Fruit fly (Drosophila melanogaster) whole organism: ENCODE data around the gene CG9855.

ENCODE experiments used
- CG8478 ChIP-seq: fragments of >200 bp; optimal IDR thresholded peaks from 2 replicates; lab custom pipeline; 2018; ENCODE audit warnings: inconsistent platforms
- Dll ChIP-seq: fragments of >200 bp; optimal IDR thresholded peaks from 2 replicates; lab custom pipeline; 2017
- pan ChIP-seq: fragments of >200 bp; optimal IDR thresholded peaks from 2 replicates; lab custom pipeline; 2017
- psq ChIP-seq: fragments of >200 bp; optimal IDR thresholded peaks from 2 replicates; lab custom pipeline; 2017

DNA sequence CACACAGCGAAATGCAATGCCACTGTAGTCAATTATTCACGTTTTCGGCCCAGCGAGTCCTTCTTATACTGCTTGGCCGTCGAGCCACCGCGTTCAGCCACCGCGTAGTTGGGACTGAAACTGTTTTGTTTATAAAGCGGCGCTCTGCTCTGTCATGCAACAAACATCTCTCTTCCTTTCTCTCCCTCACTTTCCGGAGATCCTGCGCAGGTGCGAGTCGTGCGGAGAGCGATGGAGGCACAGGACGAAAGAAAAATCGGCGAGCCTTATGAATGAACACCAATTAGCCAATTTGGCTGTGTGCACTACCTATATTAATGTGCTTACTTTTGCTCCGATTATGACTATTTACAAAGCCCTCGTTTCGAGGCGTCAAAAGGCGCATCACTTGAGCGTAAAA lies 21.8 kb upstream of the CG9855 start, which contains the start of gene CG32944:
- TF ChIP-seq CG8478 (lab: Kevin White, UChicago) (no peak), pan (lab: Kevin White, UChicago) (no peak), psq (no peak), Dll (no peak)
